Worm (Caenorhabditis elegans) whole organism, late embryonic: ENCODE results near the gene Y66D12A.24.

Experiments used
- C08G9.2 ChIP-seq: sonication (generic microtip); optimal IDR thresholded peaks from 2 replicates; lab custom pipeline; 2016; ENCODE audit warnings: mild to moderate bottlenecking, missing genetic modification characterization, moderate library complexity, missing compliant biosample characterization
- C38D4.7 ChIP-seq: fragments of 200-800 bp; sonication (Bioruptor generic); optimal IDR thresholded peaks from 2 replicates; lab custom pipeline; 2018; ENCODE audit warnings: mild to moderate bottlenecking, missing genetic modification characterization, moderate library complexity, missing compliant biosample characterization
- F13H6.1 ChIP-seq: sonication (generic microtip); optimal IDR thresholded peaks from 2 replicates; lab custom pipeline; 2016; ENCODE audit warnings: missing genetic modification characterization, missing compliant biosample characterization
- K02D7.2 ChIP-seq: sonication (generic microtip); optimal IDR thresholded peaks from 2 replicates; lab custom pipeline; 2017; ENCODE audit warnings: mild to moderate bottlenecking, missing genetic modification characterization, missing compliant biosample characterization
- K09A11.1 ChIP-seq: sonication (generic microtip); optimal IDR thresholded peaks from 2 replicates; lab custom pipeline; 2017; ENCODE audit warnings: antibody characterized with exemption, mild to moderate bottlenecking, missing genetic modification characterization, missing compliant biosample characterization; ENCODE audit not compliant: insufficient read depth
- ama-1 ChIP-seq: fragments of 150-350 bp; optimal IDR thresholded peaks from 2 replicates; lab custom pipeline; 2014
- ceh-14 ChIP-seq: sonication (generic microtip); optimal IDR thresholded peaks from 2 replicates; lab custom pipeline; 2016; ENCODE audit warnings: missing genotype, missing genetic modification characterization, missing compliant biosample characterization
- ceh-18 ChIP-seq: sonication (generic microtip); optimal IDR thresholded peaks from 2 replicates; lab custom pipeline; 2016; ENCODE audit warnings: missing genetic modification characterization, missing compliant biosample characterization
- ceh-19 ChIP-seq: fragments of 200-800 bp; sonication (Bioruptor generic); optimal IDR thresholded peaks from 2 replicates; lab custom pipeline; 2018; ENCODE audit warnings: mild to moderate bottlenecking, missing genetic modification characterization, missing compliant biosample characterization
- ceh-2 ChIP-seq: sonication (generic microtip); optimal IDR thresholded peaks from 2 replicates; lab custom pipeline; 2016; ENCODE audit warnings: missing genotype, missing genetic modification characterization, missing compliant biosample characterization
- ceh-22 ChIP-seq: sonication (generic microtip); optimal IDR thresholded peaks from 2 replicates; lab custom pipeline; 2017; ENCODE audit warnings: missing biosample characterization, missing genetic modification characterization
- ceh-24 ChIP-seq: sonication (generic microtip); optimal IDR thresholded peaks from 2 replicates; lab custom pipeline; 2016; ENCODE audit warnings: mild to moderate bottlenecking, missing genetic modification characterization, missing compliant biosample characterization
- ceh-30 ChIP-seq: fragments of 150-350 bp; optimal IDR thresholded peaks from 2 replicates; lab custom pipeline; 2014; ENCODE audit warnings: missing biosample characterization, missing genetic modification characterization
- ceh-34 ChIP-seq: sonication (generic microtip); optimal IDR thresholded peaks from 2 replicates; lab custom pipeline; 2016; ENCODE audit warnings: mild to moderate bottlenecking, missing genetic modification characterization, missing compliant biosample characterization
- ceh-9 ChIP-seq: sonication (generic microtip); optimal IDR thresholded peaks from 2 replicates; lab custom pipeline; 2016; ENCODE audit warnings: mild to moderate bottlenecking, missing genetic modification characterization, inconsistent platforms, missing compliant biosample characterization
- che-1 ChIP-seq: sonication (generic microtip); optimal IDR thresholded peaks from 2 replicates; lab custom pipeline; 2016; ENCODE audit warnings: mild to moderate bottlenecking, missing genetic modification characterization, missing compliant biosample characterization
- dve-1 ChIP-seq: sonication (generic microtip); optimal IDR thresholded peaks from 2 replicates; lab custom pipeline; 2017; ENCODE audit warnings: antibody characterized with exemption, mild to moderate bottlenecking, missing genetic modification characterization, missing compliant biosample characterization
- elt-4 ChIP-seq: sonication (generic microtip); optimal IDR thresholded peaks from 2 replicates; lab custom pipeline; 2016; ENCODE audit warnings: missing genetic modification characterization, missing compliant biosample characterization
- fkh-10 ChIP-seq: fragments of 150-350 bp; optimal IDR thresholded peaks from 2 replicates; lab custom pipeline; 2014; ENCODE audit warnings: missing biosample characterization, missing genetic modification reagents, missing genetic modification characterization
- fkh-6 ChIP-seq: sonication (generic microtip); optimal IDR thresholded peaks from 2 replicates; lab custom pipeline; 2016; ENCODE audit warnings: missing genetic modification characterization, missing compliant biosample characterization
- gmeb-2 ChIP-seq: sonication (generic microtip); optimal IDR thresholded peaks from 2 replicates; lab custom pipeline; 2016; ENCODE audit warnings: missing genetic modification characterization, inconsistent platforms, missing compliant biosample characterization
- hlh-15 ChIP-seq: sonication (generic microtip); optimal IDR thresholded peaks from 2 replicates; lab custom pipeline; 2016; ENCODE audit warnings: missing genetic modification characterization, missing compliant biosample characterization
- hlh-6 ChIP-seq: sonication (generic microtip); optimal IDR thresholded peaks from 2 replicates; lab custom pipeline; 2016; ENCODE audit warnings: missing genotype, missing genetic modification characterization, missing compliant biosample characterization
- hlh-8 ChIP-seq: sonication (generic microtip); optimal IDR thresholded peaks from 2 replicates; lab custom pipeline; 2016; ENCODE audit warnings: missing genotype, missing genetic modification characterization, missing compliant biosample characterization
- madf-2 ChIP-seq: sonication (generic microtip); optimal IDR thresholded peaks from 2 replicates; lab custom pipeline; 2017; ENCODE audit warnings: missing genetic modification characterization, missing compliant biosample characterization
- mec-3 ChIP-seq: sonication (generic microtip); optimal IDR thresholded peaks from 2 replicates; lab custom pipeline; 2016; ENCODE audit warnings: borderline replicate concordance, missing genetic modification characterization, missing compliant biosample characterization
- nfya-1 ChIP-seq: sonication (generic microtip); optimal IDR thresholded peaks from 2 replicates; lab custom pipeline; 2017; ENCODE audit warnings: missing genetic modification characterization, mild to moderate bottlenecking, missing compliant biosample characterization, antibody characterized with exemption, moderate library complexity
- nhr-232 ChIP-seq: sonication (generic microtip); optimal IDR thresholded peaks from 2 replicates; lab custom pipeline; 2016; ENCODE audit warnings: missing genetic modification characterization, missing compliant biosample characterization
- odd-2 ChIP-seq: sonication (generic microtip); optimal IDR thresholded peaks from 2 replicates; lab custom pipeline; 2017; ENCODE audit warnings: antibody characterized with exemption, mild to moderate bottlenecking, missing genetic modification characterization, missing compliant biosample characterization
- pag-3 ChIP-seq: sonication (generic microtip); optimal IDR thresholded peaks from 2 replicates; lab custom pipeline; 2016; ENCODE audit warnings: missing compliant biosample characterization, missing genetic modification characterization, borderline replicate concordance
- pat-9 ChIP-seq: fragments of 200-800 bp; sonication (Bioruptor generic); optimal IDR thresholded peaks from 2 replicates; lab custom pipeline; 2018; ENCODE audit warnings: mild to moderate bottlenecking, missing genetic modification characterization, moderate library complexity, missing compliant biosample characterization
- pha-2 ChIP-seq: sonication (generic microtip); optimal IDR thresholded peaks from 2 replicates; lab custom pipeline; 2017; ENCODE audit warnings: mild to moderate bottlenecking, missing genetic modification characterization, missing compliant biosample characterization
- ref-2 ChIP-seq: sonication (generic microtip); optimal IDR thresholded peaks from 2 replicates; lab custom pipeline; 2016; ENCODE audit warnings: missing genetic modification characterization, missing compliant biosample characterization
- sdc-2 ChIP-seq: sonication (generic microtip); optimal IDR thresholded peaks from 2 replicates; lab custom pipeline; 2016; ENCODE audit warnings: missing genotype, missing genetic modification characterization, missing compliant biosample characterization
- sox-2 ChIP-seq: fragments of 200-800 bp; sonication (Bioruptor generic); IDR thresholded peaks from 2 replicates; pipeline ENCODE4 v1.3.6; 2022; ENCODE audit warnings: missing genetic modification reagents, missing genetic modification characterization, missing compliant biosample characterization
- sox-4 ChIP-seq: sonication (generic microtip); optimal IDR thresholded peaks from 2 replicates; lab custom pipeline; 2017; ENCODE audit warnings: mild to moderate bottlenecking, missing genetic modification characterization, inconsistent platforms, missing compliant biosample characterization
- syd-9 ChIP-seq: sonication (generic microtip); optimal IDR thresholded peaks from 2 replicates; lab custom pipeline; 2016; ENCODE audit warnings: mild to moderate bottlenecking, missing genetic modification characterization, moderate library complexity, missing compliant biosample characterization
- tbx-2 ChIP-seq: sonication (generic microtip); optimal IDR thresholded peaks from 2 replicates; lab custom pipeline; 2016; ENCODE audit warnings: missing genetic modification characterization, missing compliant biosample characterization
- tbx-7 ChIP-seq: sonication (generic microtip); optimal IDR thresholded peaks from 2 replicates; lab custom pipeline; 2016; ENCODE audit warnings: missing genotype, missing genetic modification characterization, missing compliant biosample characterization
- unc-55 ChIP-seq: sonication (generic microtip); optimal IDR thresholded peaks from 2 replicates; lab custom pipeline; 2017; ENCODE audit warnings: missing biosample characterization, missing genetic modification reagents, missing genetic modification characterization
- unc-86 ChIP-seq: sonication (generic microtip); optimal IDR thresholded peaks from 2 replicates; lab custom pipeline; 2016; ENCODE audit warnings: missing genetic modification characterization, missing compliant biosample characterization
- zip-5 ChIP-seq: sonication (generic microtip); optimal IDR thresholded peaks from 2 replicates; lab custom pipeline; 2016; ENCODE audit warnings: missing genetic modification characterization, missing compliant biosample characterization
- ztf-16 ChIP-seq: sonication (generic microtip); optimal IDR thresholded peaks from 2 replicates; lab custom pipeline; 2017; ENCODE audit warnings: missing genetic modification characterization, missing compliant biosample characterization

Gene Y66D12A.24

ce11 chrIII:11467631-11468481 is 28.8 kb upstream of the Y66D12A.24 start:
- TF ChIP-seq mec-3 (no peak), nfya-1 (peak; percentile 1), ceh-2 (tag; lab: Kevin White, UChicago) (no peak), K02D7.2 (peak; percentile 4), ceh-24 (tag; lab: Kevin White, UChicago) (no peak), elt-4 (tag; lab: Kevin White, UChicago) (no peak), pha-2 (peak; percentile 2), ceh-34 (peak; percentile 44), ceh-9 (tag; lab: Kevin White, UChicago) (no peak), pag-3 (no peak), pat-9 (tag; lab: Kevin White, UChicago) (no peak), dve-1 (tag; lab: Kevin White, UChicago) (no peak), ref-2 (tag; lab: Kevin White, UChicago) (peak; percentile 30), hlh-6 (tag; lab: Kevin White, UChicago) (no peak), ceh-19 (GFP tag; lab: Kevin White, UChicago) (peak; percentile 32), odd-2 (tag; lab: Kevin White, UChicago) (no peak), C08G9.2 (tag; lab: Kevin White, UChicago) (no peak), nhr-232 (tag; lab: Kevin White, UChicago) (no peak)

ce11 chrIII:11470311-11470858 is 26.3 kb upstream of the Y66D12A.24 start, which contains the start of gene bed-2:
TSS of gene bed-2 (minus strand) at chrIII:11470808.
- no peak for TF ChIP-seq odd-2 (tag; lab: Kevin White, UChicago)
- TF ChIP-seq ceh-18 (tag; lab: Kevin White, UChicago), result no peak
- TF ChIP-seq tbx-2 (tag; lab: Kevin White, UChicago), result no peak
- peak; percentile 94 for TF ChIP-seq nfya-1
- TF ChIP-seq C38D4.7 (GFP tag; lab: Kevin White, UChicago), result no peak
- no peak for TF ChIP-seq nhr-232 (tag; lab: Kevin White, UChicago)

ce11 chrIII:11471336-11471735 is 25.3 kb upstream of the Y66D12A.24 start:
- TF ChIP-seq F13H6.1 (no peak), syd-9 (tag; lab: Kevin White, UChicago) (no peak), ama-1 (lab: Kevin White, UChicago) (no peak), ceh-9 (tag; lab: Kevin White, UChicago) (no peak), gmeb-2 (tag; lab: Kevin White, UChicago) (no peak), ztf-16 (tag; lab: Kevin White, UChicago) (no peak), ceh-14 (tag; lab: Kevin White, UChicago) (no peak), tbx-2 (tag; lab: Kevin White, UChicago) (no peak), fkh-10 (no peak), ceh-24 (tag; lab: Kevin White, UChicago) (no peak), sdc-2 (no peak), hlh-6 (tag; lab: Kevin White, UChicago) (no peak), zip-5 (no peak), elt-4 (tag; lab: Kevin White, UChicago) (no peak), ceh-19 (GFP tag; lab: Kevin White, UChicago) (no peak), ceh-22 (tag; lab: Kevin White, UChicago) (no peak), sox-4 (tag; lab: Kevin White, UChicago) (no peak), fkh-6 (tag; lab: Kevin White, UChicago) (no peak)

- TF ChIP-seq syd-9 (tag; lab: Kevin White, UChicago) (no peak), ceh-30 (no peak), gmeb-2 (tag; lab: Kevin White, UChicago) (no peak), hlh-15 (no peak), madf-2 (tag; lab: Kevin White, UChicago) (no peak), K09A11.1 (tag; lab: Kevin White, UChicago) (no peak), fkh-6 (tag; lab: Kevin White, UChicago) (no peak), K02D7.2 (no peak), ceh-9 (tag; lab: Kevin White, UChicago) (no peak), unc-86 (tag; lab: Kevin White, UChicago) (no peak), ceh-34 (no peak), che-1 (no peak), hlh-8 (no peak), unc-55 (GFP tag; lab: Kevin White, UChicago) (no peak), ama-1 (lab: Kevin White, UChicago) (no peak), sox-2 (GFP tag; lab: Robert Waterston, UW) (no peak), tbx-7 (tag; lab: Kevin White, UChicago) (no peak)
Measured at ce11 chrIII:11472861-11473260, 23.8 kb upstream of the Y66D12A.24 start.
